Fruit fly (Drosophila melanogaster): ENCODE data around the gene CG34012.

Gene CG34012

dm6 chr3L:11093046-11093520 lies 16.2 kb downstream of the CG34012 start, which contains the start of gene JIL-1 (continued):
- TF ChIP-seq CG7839 (tag; optimal IDR thresholded peaks at IDR 0.05) (peak; percentile 79), vnd (GFP tag; IDR thresholded peaks at IDR 0.05; ENCODE audit: partially characterized antibody) (peak; percentile 77), Camta (GFP tag; optimal IDR thresholded peaks at IDR 0.05) (peak; percentile 37), CG16779 (GFP tag; IDR thresholded peaks at IDR 0.05) (peak; percentile 72; the same call in 1 of the 2 replicates), CG10274 (GFP tag; optimal IDR thresholded peaks at IDR 0.05) (no peak), yki (optimal IDR thresholded peaks at IDR 0.05) (no peak), ken (GFP tag; IDR thresholded peaks at IDR 0.05) (peak; percentile 81), CG6791 (GFP tag; IDR thresholded peaks at IDR 0.05; ENCODE audit: partially characterized antibody) (peak; percentile 91), chinmo (GFP tag; IDR thresholded peaks at IDR 0.05; ENCODE audit: partially characterized antibody) (peak; percentile 67; the same call in 2 of the 4 replicates), HmgZ (tag; optimal IDR thresholded peaks at IDR 0.05) (peak; percentile 49), CG12071 (GFP tag; optimal IDR thresholded peaks at IDR 0.05) (peak; percentile 14), CG15514 (GFP tag; optimal IDR thresholded peaks at IDR 0.05) (peak; percentile 53), CG11504 (tag; optimal IDR thresholded peaks at IDR 0.05) (peak; percentile 61), CG5180 (GFP tag; optimal IDR thresholded peaks at IDR 0.05) (no peak), CG6254 (GFP tag; optimal IDR thresholded peaks at IDR 0.05) (no peak), abd-A (tag; optimal IDR thresholded peaks at IDR 0.05) (peak; percentile 28), HmgD (GFP tag; optimal IDR thresholded peaks at IDR 0.05) (no peak), YL-1 (GFP tag; optimal IDR thresholded peaks at IDR 0.05) (no peak), Antp (GFP tag; optimal IDR thresholded peaks at IDR 0.05) (peak; percentile 31), oc (tag; optimal IDR thresholded peaks at IDR 0.05) (peak; percentile 17), sna (GFP tag; IDR thresholded peaks at IDR 0.05; ENCODE audit: partially characterized antibody) (peak; percentile 64), ase (GFP tag; IDR thresholded peaks at IDR 0.05) (peak; percentile 76), CG5245 (GFP tag; optimal IDR thresholded peaks at IDR 0.05) (peak; percentile 40), Abd-B (GFP tag; optimal IDR thresholded peaks at IDR 0.05) (peak; percentile 26), gro (GFP tag; optimal IDR thresholded peaks at IDR 0.05) (peak; percentile 48), CG15011 (GFP tag; optimal IDR thresholded peaks at IDR 0.05) (no peak), ara (GFP tag; IDR thresholded peaks at IDR 0.05) (peak; percentile 68; the same call in 1 of the 2 replicates), bab2 (GFP tag; optimal IDR thresholded peaks at IDR 0.05) (peak; percentile 48), zf30C (GFP tag; optimal IDR thresholded peaks at IDR 0.05) (no peak), Taf1 (GFP tag; IDR thresholded peaks at IDR 0.05) (peak; percentile 45; the same call in 1 of the 2 replicates), C15 (GFP tag; IDR thresholded peaks at IDR 0.05) (peak; percentile 71; the same call in 2 of the 3 replicates), Rx (GFP tag; IDR thresholded peaks at IDR 0.05) (peak; percentile 52), CG9932 (GFP tag; IDR thresholded peaks at IDR 0.05) (peak; percentile 95), Kr (GFP tag; optimal IDR thresholded peaks at IDR 0.05) (no peak), NC2β (GFP tag; optimal IDR thresholded peaks at IDR 0.05) (peak; percentile 52), CG6854 (GFP tag; optimal IDR thresholded peaks at IDR 0.05) (no peak), CG7963 (GFP tag; IDR thresholded peaks at IDR 0.05; ENCODE audit: partially characterized antibody) (peak; percentile 79), ci (GFP tag; IDR thresholded peaks at IDR 0.05) (peak; percentile 78), exex (tag; optimal IDR thresholded peaks at IDR 0.05) (no peak), ato (GFP tag; IDR thresholded peaks at IDR 0.05; ENCODE audit: partially characterized antibody) (peak; percentile 73), CG12219 (GFP tag; optimal IDR thresholded peaks at IDR 0.05) (no peak), CG8089 (GFP tag; optimal IDR thresholded peaks at IDR 0.05) (no peak), CG13296 (GFP tag; optimal IDR thresholded peaks at IDR 0.05) (peak; percentile 47), phol (tag; optimal IDR thresholded peaks at IDR 0.05) (peak; percentile 65), stc (GFP tag; IDR thresholded peaks at IDR 0.05) (peak; percentile 39; the same call in 1 of the 2 replicates), CG13123 (GFP tag; optimal IDR thresholded peaks at IDR 0.05) (peak; percentile 39), CG7271 (tag; optimal IDR thresholded peaks at IDR 0.05) (no peak), CrebB (tag; optimal IDR thresholded peaks at IDR 0.05) (no peak), inv (GFP tag; IDR thresholded peaks at IDR 0.05; ENCODE audit: partially characterized antibody) (peak; percentile 83), CG34422 (GFP tag; IDR thresholded peaks at IDR 0.05) (peak; percentile 81)
